Fruit fly (Drosophila melanogaster) whole organism, embryonic: ENCODE data around the gene CG11986.
A peak's percentile ranks its signal among the peaks of the same experiment; 100 is the strongest.

Source experiments
- Abd-B ChIP-seq: fragments of 200-800 bp; sonication (Bioruptor generic); optimal IDR thresholded peaks from 2 replicates; lab custom pipeline; 2018; ENCODE audit warnings: missing biosample characterization, mild to moderate bottlenecking, missing genetic modification characterization, moderate library complexity
- Ada2b ChIP-seq: fragments of 200-800 bp; sonication (Bioruptor generic); IDR thresholded peaks from 2 replicates; pipeline ENCODE4 v1.3.6; 2022; ENCODE audit warnings: missing biosample characterization, missing genetic modification characterization
- Atf-2 ChIP-seq: fragments of 200-800 bp; sonication (Bioruptor generic); optimal IDR thresholded peaks from 2 replicates; lab custom pipeline; 2016; ENCODE audit warnings: missing biosample characterization, missing genetic modification characterization
- B-H2 ChIP-seq: fragments of 200-800 bp; sonication (Bioruptor generic); optimal IDR thresholded peaks from 2 replicates; lab custom pipeline; 2018; ENCODE audit warnings: missing biosample characterization, mild to moderate bottlenecking, missing genetic modification characterization
- Bgb ChIP-seq: fragments of 200-800 bp; sonication (Bioruptor generic); IDR thresholded peaks from 2 replicates; pipeline ENCODE4 v1.3.6; 2022; ENCODE audit warnings: missing biosample characterization, missing genetic modification characterization; ENCODE audit not compliant: partially characterized antibody
- CG10147 ChIP-seq: fragments of 200-800 bp; sonication (Bioruptor generic); optimal IDR thresholded peaks from 2 replicates; lab custom pipeline; 2019; ENCODE audit warnings: missing biosample characterization, mild to moderate bottlenecking, missing genetic modification characterization, moderate library complexity
- CG10462 ChIP-seq: fragments of 200-800 bp; sonication (Bioruptor generic); optimal IDR thresholded peaks from 2 replicates; lab custom pipeline; 2016; ENCODE audit warnings: missing biosample characterization, missing genetic modification characterization
- CG10565 ChIP-seq: fragments of 200-800 bp; sonication (Bioruptor generic); optimal IDR thresholded peaks from 3 replicates; lab custom pipeline; 2016; ENCODE audit warnings: missing biosample characterization, mild to moderate bottlenecking, missing genetic modification characterization
- CG11504 ChIP-seq: fragments of 200-800 bp; sonication (Bioruptor generic); optimal IDR thresholded peaks from 3 replicates; lab custom pipeline; 2019; ENCODE audit warnings: missing biosample characterization, mild to moderate bottlenecking, missing genetic modification characterization, moderate library complexity
- CG12744 ChIP-seq: fragments of 200-800 bp; sonication (Bioruptor generic); optimal IDR thresholded peaks from 2 replicates; lab custom pipeline; 2016; ENCODE audit warnings: missing biosample characterization, missing genetic modification characterization
- CG14667 ChIP-seq: fragments of 200-800 bp; sonication (Bioruptor generic); IDR thresholded peaks from 2 replicates; pipeline ENCODE4 v1.3.6; 2022; ENCODE audit warnings: missing biosample characterization, missing genetic modification characterization
- CG14965 ChIP-seq: fragments of 200-800 bp; sonication (Bioruptor generic); optimal IDR thresholded peaks from 2 replicates; lab custom pipeline; 2016; ENCODE audit warnings: missing biosample characterization, missing genetic modification characterization, borderline replicate concordance
- CG16863 ChIP-seq: fragments of 200-800 bp; sonication (Bioruptor generic); optimal IDR thresholded peaks from 3 replicates; lab custom pipeline; 2016; ENCODE audit warnings: missing biosample characterization, missing genetic modification characterization
- CG17829 ChIP-seq: fragments of 200-800 bp; optimal IDR thresholded peaks from 2 replicates; lab custom pipeline; 2019; ENCODE audit warnings: missing biosample characterization, mild to moderate bottlenecking, missing genetic modification characterization, moderate library complexity
- CG3065 ChIP-seq: fragments of 200-800 bp; sonication (Bioruptor generic); optimal IDR thresholded peaks from 2 replicates; lab custom pipeline; 2016; ENCODE audit warnings: missing biosample characterization, missing genetic modification characterization
- CG31388 ChIP-seq: fragments of 200-800 bp; sonication (Bioruptor generic); optimal IDR thresholded peaks from 2 replicates; lab custom pipeline; 2016; ENCODE audit warnings: missing biosample characterization, missing genetic modification characterization
- CG34224 ChIP-seq: fragments of 200-800 bp; sonication (Bioruptor generic); IDR thresholded peaks from 3 replicates; pipeline ENCODE4 v1.3.6; 2022; ENCODE audit warnings: missing biosample characterization, missing genetic modification characterization; ENCODE audit not compliant: partially characterized antibody
- CG3838 ChIP-seq: fragments of 200-800 bp; sonication (Bioruptor generic); optimal IDR thresholded peaks from 3 replicates; lab custom pipeline; 2016; ENCODE audit warnings: missing biosample characterization, missing genetic modification characterization
- CG5180 ChIP-seq: fragments of 200-800 bp; sonication (Bioruptor generic); optimal IDR thresholded peaks from 3 replicates; lab custom pipeline; 2017; ENCODE audit warnings: missing biosample characterization, missing genetic modification characterization, mild to moderate bottlenecking, moderate library complexity, missing genetic modification reagents
- CG7357 ChIP-seq: fragments of 200-800 bp; sonication (Bioruptor generic); IDR thresholded peaks from 3 replicates; pipeline ENCODE4 v1.3.6; 2022; ENCODE audit warnings: missing biosample characterization, missing genetic modification characterization
- CG7556 ChIP-seq: fragments of 200-800 bp; sonication (Bioruptor generic); optimal IDR thresholded peaks from 2 replicates; lab custom pipeline; 2017; ENCODE audit warnings: missing biosample characterization, mild to moderate bottlenecking, missing genetic modification characterization
- CG8089 ChIP-seq: fragments of 200-800 bp; sonication (Bioruptor generic); optimal IDR thresholded peaks from 3 replicates; lab custom pipeline; 2016; ENCODE audit warnings: missing biosample characterization, missing genetic modification characterization
- CG8924 ChIP-seq: fragments of 200-800 bp; optimal IDR thresholded peaks from 3 replicates; lab custom pipeline; 2019; ENCODE audit warnings: missing biosample characterization, mild to moderate bottlenecking, missing genetic modification characterization, moderate library complexity
- CG9609 ChIP-seq: fragments of 200-800 bp; sonication (Bioruptor generic); optimal IDR thresholded peaks from 3 replicates; lab custom pipeline; 2016; ENCODE audit warnings: missing biosample characterization, missing genetic modification characterization
- CG9727 ChIP-seq: fragments of 200-800 bp; sonication (Bioruptor generic); optimal IDR thresholded peaks from 3 replicates; lab custom pipeline; 2017; ENCODE audit warnings: missing biosample characterization, mild to moderate bottlenecking, missing genetic modification characterization
- CG9932 ChIP-seq: fragments of 200-800 bp; sonication (Bioruptor generic); IDR thresholded peaks from 2 replicates; pipeline ENCODE4 v1.3.6; 2022; ENCODE audit warnings: missing biosample characterization, missing genetic modification characterization
- CrebB ChIP-seq: fragments of 200-800 bp; sonication (Bioruptor generic); optimal IDR thresholded peaks from 3 replicates; lab custom pipeline; 2018; ENCODE audit warnings: missing biosample characterization, mild to moderate bottlenecking, missing genetic modification characterization
- Dek ChIP-seq: fragments of 200-800 bp; sonication (Bioruptor generic); optimal IDR thresholded peaks from 3 replicates; lab custom pipeline; 2019; ENCODE audit warnings: missing biosample characterization, mild to moderate bottlenecking, missing genetic modification characterization, moderate library complexity
- E2f1 ChIP-seq: fragments of 200-800 bp; sonication (Bioruptor generic); IDR thresholded peaks from 2 replicates; pipeline ENCODE4 v1.3.6; 2022; ENCODE audit warnings: missing biosample characterization, missing genetic modification characterization
- HLHmδ ChIP-seq: fragments of 200-800 bp; sonication (Bioruptor generic); optimal IDR thresholded peaks from 2 replicates; lab custom pipeline; 2018; ENCODE audit warnings: missing biosample characterization, mild to moderate bottlenecking, missing genetic modification characterization, moderate library complexity
- Lpt ChIP-seq: fragments of >200 bp; optimal IDR thresholded peaks from 2 replicates; lab custom pipeline; 2018; ENCODE audit warnings: missing biosample characterization, missing genetic modification characterization
- Myb ChIP-seq: fragments of 200-800 bp; sonication (Bioruptor generic); optimal IDR thresholded peaks from 2 replicates; lab custom pipeline; 2016; ENCODE audit warnings: missing biosample characterization, missing genetic modification characterization
- PHDP ChIP-seq: fragments of 200-800 bp; sonication (Bioruptor generic); optimal IDR thresholded peaks from 3 replicates; lab custom pipeline; 2018; ENCODE audit warnings: missing biosample characterization, mild to moderate bottlenecking, missing genetic modification characterization, moderate library complexity
- Sin3A ChIP-seq: fragments of >200 bp; optimal IDR thresholded peaks from 2 replicates; lab custom pipeline; 2018
- az2 ChIP-seq: fragments of 200-800 bp; sonication (Bioruptor generic); optimal IDR thresholded peaks from 3 replicates; lab custom pipeline; 2016; ENCODE audit warnings: missing biosample characterization, missing genetic modification characterization
- bbx ChIP-seq: fragments of 200-800 bp; sonication (Bioruptor generic); IDR thresholded peaks from 2 replicates; pipeline ENCODE4 v1.3.6; 2022; ENCODE audit warnings: missing biosample characterization, missing genetic modification characterization; ENCODE audit not compliant: partially characterized antibody
- corto ChIP-seq: fragments of 200-800 bp; sonication (Bioruptor generic); optimal IDR thresholded peaks from 2 replicates; lab custom pipeline; 2016; ENCODE audit warnings: missing biosample characterization, mild to moderate bottlenecking, missing genetic modification characterization, moderate library complexity
- ewg ChIP-seq: fragments of 200-800 bp; sonication (Bioruptor generic); optimal IDR thresholded peaks from 3 replicates; lab custom pipeline; 2017; ENCODE audit warnings: mild to moderate bottlenecking, missing biosample characterization, missing genetic modification reagents, missing genetic modification characterization
- fd64A ChIP-seq: fragments of 200-800 bp; sonication (Bioruptor generic); optimal IDR thresholded peaks from 3 replicates; lab custom pipeline; 2018; ENCODE audit warnings: missing biosample characterization, mild to moderate bottlenecking, missing genetic modification characterization
- hb ChIP-seq: fragments of 200-800 bp; sonication (Bioruptor generic); IDR thresholded peaks from 3 replicates; pipeline ENCODE4 v1.3.6; 2022; ENCODE audit warnings: missing biosample characterization, missing genetic modification characterization; ENCODE audit not compliant: partially characterized antibody
- jigr1 ChIP-seq: fragments of 200-800 bp; sonication (Bioruptor generic); IDR thresholded peaks from 3 replicates; pipeline ENCODE4 v1.3.6; 2022; ENCODE audit warnings: missing biosample characterization, missing genetic modification characterization
- mam ChIP-seq: fragments of 200-800 bp; sonication (Bioruptor generic); optimal IDR thresholded peaks from 3 replicates; lab custom pipeline; 2016; ENCODE audit warnings: missing biosample characterization, missing genetic modification characterization
- nmo ChIP-seq: fragments of 200-800 bp; sonication (Bioruptor generic); optimal IDR thresholded peaks from 2 replicates; lab custom pipeline; 2018; ENCODE audit warnings: missing biosample characterization, mild to moderate bottlenecking, missing genetic modification characterization, moderate library complexity
- org-1 ChIP-seq: fragments of 200-800 bp; sonication (Bioruptor generic); optimal IDR thresholded peaks from 2 replicates; lab custom pipeline; 2017; ENCODE audit warnings: missing biosample characterization, missing genetic modification characterization
- row ChIP-seq: fragments of 200-800 bp; sonication (Bioruptor generic); IDR thresholded peaks from 3 replicates; pipeline ENCODE4 v1.3.6; 2022; ENCODE audit warnings: missing biosample characterization, missing genetic modification characterization
- sd ChIP-seq: fragments of 200-800 bp; sonication (Bioruptor generic); optimal IDR thresholded peaks from 3 replicates; lab custom pipeline; 2018; ENCODE audit warnings: missing biosample characterization, mild to moderate bottlenecking, missing genetic modification characterization, moderate library complexity
- tin ChIP-seq: fragments of 200-800 bp; sonication (Bioruptor generic); optimal IDR thresholded peaks from 3 replicates; lab custom pipeline; 2016; ENCODE audit warnings: missing biosample characterization, missing genetic modification characterization
- ttk ChIP-seq: fragments of 200-800 bp; sonication (Bioruptor generic); IDR thresholded peaks from 2 replicates; pipeline ENCODE4 v2.1.2; 2022; ENCODE audit warnings: missing biosample characterization, missing genetic modification characterization

CG11986 gene

dm6 chr3R:9055119-9056105, 40.2 kb downstream of the CG11986 start (continued):
- peak; percentile 83 for TF ChIP-seq CG3838 (GFP tag; lab: Kevin White, UChicago)
- TF ChIP-seq CG9609 (GFP tag; lab: Kevin White, UChicago), result peak; percentile 75
- peak; percentile 95 for TF ChIP-seq CG8924
- no peak for TF ChIP-seq bbx
- TF ChIP-seq jigr1, result no peak
- peak; percentile 88 for TF ChIP-seq org-1 (GFP tag; lab: Kevin White, UChicago)
- no peak for TF ChIP-seq Sin3A (lab: Kevin White, UChicago)
- no peak for TF ChIP-seq CG14667 (GFP tag; lab: Robert Waterston, UW)
- TF ChIP-seq Abd-B, result peak; percentile 90
- no peak for TF ChIP-seq CG14965
- peak; percentile 64 for TF ChIP-seq CG10462 (GFP tag; lab: Kevin White, UChicago)
- TF ChIP-seq Atf-2 (GFP tag; lab: Kevin White, UChicago), result peak; percentile 66
- no peak for TF ChIP-seq CG9932
- TF ChIP-seq ewg, result peak; percentile 72
- peak; percentile 93 for TF ChIP-seq corto (GFP tag; lab: Kevin White, UChicago)
- no peak for TF ChIP-seq Ada2b (GFP tag; lab: Robert Waterston, UW)
- TF ChIP-seq Bgb (GFP tag; lab: Robert Waterston, UW), result no peak
- TF ChIP-seq tin (GFP tag; lab: Kevin White, UChicago), result peak; percentile 86
- no peak for TF ChIP-seq E2f1 (GFP tag; lab: Robert Waterston, UW)
- peak; percentile 96 for TF ChIP-seq CG11504
- TF ChIP-seq PHDP, result peak; percentile 97
- TF ChIP-seq CG34224 (GFP tag; lab: Robert Waterston, UW), result no peak
- TF ChIP-seq CG16863, result peak; percentile 50
- peak; percentile 86 for TF ChIP-seq CG3065 (GFP tag; lab: Kevin White, UChicago)
- TF ChIP-seq CG10147 (GFP tag; lab: Kevin White, UChicago), result peak; percentile 96
- peak; percentile 82 for TF ChIP-seq CG7357 (GFP tag; lab: Robert Waterston, UW)
- peak; percentile 82 for TF ChIP-seq CG31388 (GFP tag; lab: Kevin White, UChicago)
- TF ChIP-seq CG8089 (GFP tag; lab: Kevin White, UChicago), result peak; percentile 53
- peak; percentile 93 for TF ChIP-seq CG9727 (GFP tag; lab: Kevin White, UChicago)
- peak; percentile 88 for TF ChIP-seq az2 (GFP tag; lab: Kevin White, UChicago)
- TF ChIP-seq nmo (GFP tag; lab: Kevin White, UChicago), result peak; percentile 96
- TF ChIP-seq B-H2 (GFP tag; lab: Kevin White, UChicago), result peak; percentile 78
- peak; percentile 82 for TF ChIP-seq CG5180
- peak; percentile 84 for TF ChIP-seq sd (tag; lab: Kevin White, UChicago)
- TF ChIP-seq CG7556 (GFP tag; lab: Kevin White, UChicago), result peak; percentile 89
- peak; percentile 77 for TF ChIP-seq fd64A
- peak; percentile 95 for TF ChIP-seq CrebB (tag; lab: Kevin White, UChicago)
- no peak for TF ChIP-seq row
- no peak for TF ChIP-seq HLHmδ
- no peak for TF ChIP-seq hb (GFP tag; lab: Robert Waterston, UW)
- TF ChIP-seq CG10565 (GFP tag; lab: Kevin White, UChicago), result peak; percentile 26
- peak; percentile 48 for TF ChIP-seq Myb (GFP tag; lab: Kevin White, UChicago)
- no peak for TF ChIP-seq ttk (GFP tag; lab: Robert Waterston, UW)
- peak; percentile 94 for TF ChIP-seq CG17829 (tag; lab: Kevin White, UChicago)
- TF ChIP-seq Dek (tag; lab: Kevin White, UChicago), result peak; percentile 95
- TF ChIP-seq Lpt (GFP tag; lab: Kevin White, UChicago), result no peak
- peak; percentile 73 for TF ChIP-seq CG12744 (GFP tag; lab: Kevin White, UChicago)
- TF ChIP-seq mam (GFP tag; lab: Kevin White, UChicago), result peak; percentile 74
